Worm (Caenorhabditis elegans): ENCODE data around the gene F21D9.3.

DNA sequence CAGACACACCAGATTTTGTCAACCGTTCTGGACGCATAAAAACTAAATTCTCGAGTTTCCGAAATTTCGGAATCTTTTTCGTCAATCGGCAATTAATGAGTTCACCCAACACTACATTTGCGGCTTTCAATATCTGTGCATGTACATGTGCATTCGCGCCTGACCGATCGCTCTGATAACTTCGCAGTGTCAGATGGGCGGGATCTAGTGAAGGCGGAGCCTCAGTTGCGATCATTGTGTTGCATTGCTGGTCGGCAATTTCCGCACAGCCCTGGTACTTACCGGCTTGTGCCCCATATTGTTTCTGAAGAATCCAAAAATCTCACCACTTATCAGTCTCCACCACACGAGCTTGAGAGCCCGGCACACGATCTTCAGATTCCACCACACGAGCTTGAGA lies 3.1 kb upstream of the F21D9.3 start:
- no peak for TF ChIP-seq ama-1 (optimal IDR thresholded peaks at IDR 0.05)
- no peak for TF ChIP-seq lin-39 (tag; optimal IDR thresholded peaks at IDR 0.05)
- TF ChIP-seq nhr-237 (tag; optimal IDR thresholded peaks at IDR 0.05) = no peak
